Worm (Caenorhabditis elegans): Measurements from ENCODE around the gene cku-70.

DNA sequence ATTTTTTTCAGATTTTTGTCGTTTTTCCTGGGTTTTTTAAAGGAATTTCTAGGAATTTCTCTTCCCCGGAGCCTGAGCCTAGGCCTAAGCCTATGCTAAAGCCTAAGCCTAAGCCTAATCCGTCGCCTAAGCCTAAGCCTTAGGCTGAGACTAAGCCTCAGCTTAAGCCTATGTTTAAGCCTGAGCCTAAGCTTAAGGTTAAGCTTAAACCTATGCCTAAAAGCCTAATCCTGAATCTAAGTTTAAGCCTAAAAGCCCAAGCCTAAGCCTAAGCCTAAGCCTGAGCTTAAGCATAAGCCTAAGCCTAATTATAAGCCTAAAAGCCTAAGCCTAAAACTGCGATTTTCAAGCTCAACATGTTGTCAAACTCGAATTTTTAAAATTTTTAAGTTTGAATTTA lies 39.5 kb downstream of the cku-70 start:
- TF ChIP-seq tbx-8 (GFP tag; optimal IDR thresholded peaks at IDR 0.05): no peak
- TF ChIP-seq ces-1 (GFP tag; optimal IDR thresholded peaks at IDR 0.05): no peak
- no peak for TF ChIP-seq unc-120 (tag; optimal IDR thresholded peaks at IDR 0.05; ENCODE audit: poor library complexity, severe bottlenecking)
- no peak for TF ChIP-seq nhr-12 (tag; optimal IDR thresholded peaks at IDR 0.05)
- TF ChIP-seq lin-13 (tag; optimal IDR thresholded peaks at IDR 0.05): no peak
- TF ChIP-seq unc-62 (GFP tag; optimal IDR thresholded peaks at IDR 0.05): no peak
- TF ChIP-seq elt-1 (tag; optimal IDR thresholded peaks at IDR 0.05; ENCODE audit: borderline replicate concordance, insufficient read depth): no peak
- no peak for TF ChIP-seq mep-1 (tag; optimal IDR thresholded peaks at IDR 0.05)
- no peak for TF ChIP-seq snpc-4 (tag; optimal IDR thresholded peaks at IDR 0.05)
- TF ChIP-seq elt-3 (tag; optimal IDR thresholded peaks at IDR 0.05): no peak
- TF ChIP-seq ceh-43 (GFP tag; optimal IDR thresholded peaks at IDR 0.05): no peak

All from whole organism, mixed stage, embryonic.